Fruit fly (Drosophila melanogaster) whole organism, embryonic: Measurements from ENCODE around the gene CG10651.

Experiments
- BEAF-32 ChIP-seq: fragments of 200-800 bp; sonication (Bioruptor generic); optimal IDR thresholded peaks from 3 replicates; lab custom pipeline; 2017; ENCODE audit warnings: missing biosample characterization, missing genetic modification characterization, mild to moderate bottlenecking, moderate library complexity, missing genetic modification reagents
- CG1024 ChIP-seq: fragments of 200-800 bp; sonication (Bioruptor generic); IDR thresholded peaks from 2 replicates; pipeline ENCODE4 v1.3.6; 2022; ENCODE audit warnings: missing biosample characterization, missing genetic modification characterization
- CG12071 ChIP-seq: fragments of 200-800 bp; sonication (Bioruptor generic); optimal IDR thresholded peaks from 3 replicates; lab custom pipeline; 2018; ENCODE audit warnings: missing biosample characterization, mild to moderate bottlenecking, missing genetic modification characterization
- CG12104 ChIP-seq: fragments of 200-800 bp; sonication (Bioruptor generic); optimal IDR thresholded peaks from 3 replicates; lab custom pipeline; 2016; ENCODE audit warnings: missing biosample characterization, missing genetic modification characterization
- CG13296 ChIP-seq: fragments of 200-800 bp; sonication (Bioruptor generic); optimal IDR thresholded peaks from 3 replicates; lab custom pipeline; 2018; ENCODE audit warnings: missing biosample characterization, mild to moderate bottlenecking, missing genetic modification characterization
- CG14710 ChIP-seq: fragments of 200-800 bp; sonication (Bioruptor generic); optimal IDR thresholded peaks from 3 replicates; lab custom pipeline; 2019; ENCODE audit warnings: missing biosample characterization, mild to moderate bottlenecking, missing genetic modification characterization, moderate library complexity
- CG16863 ChIP-seq: fragments of 200-800 bp; sonication (Bioruptor generic); optimal IDR thresholded peaks from 3 replicates; lab custom pipeline; 2016; ENCODE audit warnings: missing biosample characterization, missing genetic modification characterization
- CG17568 ChIP-seq: fragments of 200-800 bp; sonication (Bioruptor generic); optimal IDR thresholded peaks from 2 replicates; lab custom pipeline; 2018; ENCODE audit warnings: missing biosample characterization, mild to moderate bottlenecking, missing genetic modification characterization, moderate library complexity
- CG1792 ChIP-seq: fragments of 200-800 bp; sonication (Bioruptor generic); optimal IDR thresholded peaks from 2 replicates; lab custom pipeline; 2016; ENCODE audit warnings: missing biosample characterization, missing genetic modification characterization
- CG33213 ChIP-seq: fragments of 200-800 bp; sonication (Bioruptor generic); optimal IDR thresholded peaks from 3 replicates; lab custom pipeline; 2016; ENCODE audit warnings: missing biosample characterization, missing genetic modification characterization
- CG34224 ChIP-seq: fragments of 200-800 bp; sonication (Bioruptor generic); IDR thresholded peaks from 3 replicates; pipeline ENCODE4 v1.3.6; 2022; ENCODE audit warnings: missing biosample characterization, missing genetic modification characterization; ENCODE audit not compliant: partially characterized antibody
- CG34422 ChIP-seq: fragments of 200-800 bp; sonication (Bioruptor generic); IDR thresholded peaks from 3 replicates; pipeline ENCODE4 v1.3.6; 2022; ENCODE audit warnings: missing biosample characterization, missing genetic modification characterization
- CG3847 ChIP-seq: fragments of 200-800 bp; sonication (Bioruptor generic); IDR thresholded peaks from 2 replicates; pipeline ENCODE4 v1.3.6; 2022; ENCODE audit warnings: missing biosample characterization, missing genetic modification characterization
- CG8089 ChIP-seq: fragments of 200-800 bp; sonication (Bioruptor generic); optimal IDR thresholded peaks from 3 replicates; lab custom pipeline; 2016; ENCODE audit warnings: missing biosample characterization, missing genetic modification characterization
- Chrac-16 ChIP-seq: fragments of 200-800 bp; sonication (Bioruptor generic); optimal IDR thresholded peaks from 3 replicates; lab custom pipeline; 2016; ENCODE audit warnings: missing biosample characterization, missing genetic modification characterization
- Dfd ChIP-seq, 2 experiments: fragments of >200 bp; optimal IDR thresholded peaks; 2 replicates each; lab custom pipeline; 2017; ENCODE audit warnings: missing biosample characterization in 2 of 2, missing genetic modification characterization in 2 of 2
- Dip2 ChIP-seq: fragments of 200-800 bp; sonication (Bioruptor generic); IDR thresholded peaks from 2 replicates; pipeline ENCODE4 v1.3.6; 2022; ENCODE audit warnings: missing biosample characterization, missing genetic modification characterization
- H15 ChIP-seq: fragments of 200-800 bp; sonication (Bioruptor generic); IDR thresholded peaks from 3 replicates; pipeline ENCODE4 v1.3.6; 2022; ENCODE audit warnings: missing biosample characterization, missing genetic modification characterization
- H2.0 ChIP-seq: fragments of 200-800 bp; sonication (Bioruptor generic); IDR thresholded peaks from 2 replicates; pipeline ENCODE4 v1.3.6; 2022; ENCODE audit warnings: missing biosample characterization, missing genetic modification characterization
- HHEX ChIP-seq: fragments of 200-800 bp; sonication (Bioruptor generic); optimal IDR thresholded peaks from 3 replicates; lab custom pipeline; 2017; ENCODE audit warnings: missing biosample characterization, mild to moderate bottlenecking, missing genetic modification characterization, missing genetic modification reagents
- Hand ChIP-seq: fragments of 200-800 bp; sonication (Bioruptor generic); optimal IDR thresholded peaks from 2 replicates; lab custom pipeline; 2017; ENCODE audit warnings: mild to moderate bottlenecking, missing biosample characterization, missing genetic modification reagents, missing genetic modification characterization
- Sin3A ChIP-seq: fragments of >200 bp; optimal IDR thresholded peaks from 2 replicates; lab custom pipeline; 2018
- Six4 ChIP-seq: fragments of 200-800 bp; sonication (Bioruptor generic); optimal IDR thresholded peaks from 2 replicates; lab custom pipeline; 2016; ENCODE audit warnings: missing biosample characterization, missing genetic modification characterization
- Spps ChIP-seq: fragments of 200-800 bp; sonication (Bioruptor generic); optimal IDR thresholded peaks from 2 replicates; lab custom pipeline; 2018; ENCODE audit warnings: missing biosample characterization, mild to moderate bottlenecking, missing genetic modification characterization
- Trl ChIP-seq, 3 experiments: fragments of >200 bp in 2 of 3; fragments of 200-800 bp in 1 of 3; sonication (Bioruptor generic) in 1 of 3; optimal IDR thresholded peaks; 2 replicates in 1 of 3; 3 replicates in 2 of 3; lab custom pipeline; 2016 to 2017; ENCODE audit warnings: missing biosample characterization in 1 of 3, missing genetic modification characterization in 1 of 3
- YL-1 ChIP-seq: fragments of 200-800 bp; sonication (Bioruptor generic); optimal IDR thresholded peaks from 3 replicates; lab custom pipeline; 2017; ENCODE audit warnings: missing biosample characterization, mild to moderate bottlenecking, missing genetic modification characterization
- amos ChIP-seq: fragments of 200-800 bp; sonication (Bioruptor generic); IDR thresholded peaks from 2 replicates; pipeline ENCODE4 v1.3.6; 2022; ENCODE audit warnings: missing biosample characterization, missing genetic modification characterization; ENCODE audit not compliant: partially characterized antibody
- aop ChIP-seq: fragments of 200-800 bp; sonication (Bioruptor generic); IDR thresholded peaks from 2 replicates; pipeline ENCODE4 v1.3.6; 2022; ENCODE audit warnings: missing biosample characterization, missing genetic modification characterization
- chm ChIP-seq: fragments of 200-800 bp; sonication (Bioruptor generic); IDR thresholded peaks from 2 replicates; pipeline ENCODE4 v1.3.6; 2022; ENCODE audit warnings: missing biosample characterization, missing genetic modification characterization
- dmrt99B ChIP-seq: fragments of 200-800 bp; sonication (Bioruptor generic); optimal IDR thresholded peaks from 2 replicates; lab custom pipeline; 2018; ENCODE audit warnings: missing biosample characterization, mild to moderate bottlenecking, missing genetic modification characterization, moderate library complexity
- esg ChIP-seq: fragments of 200-800 bp; sonication (Bioruptor generic); conservative IDR thresholded peaks from 2 replicates; pipeline ENCODE4 v1.3.6; 2022; ENCODE audit warnings: missing biosample characterization, missing genetic modification characterization
- ewg ChIP-seq: fragments of 200-800 bp; sonication (Bioruptor generic); optimal IDR thresholded peaks from 3 replicates; lab custom pipeline; 2017; ENCODE audit warnings: mild to moderate bottlenecking, missing biosample characterization, missing genetic modification reagents, missing genetic modification characterization
- fru ChIP-seq: fragments of >200 bp; optimal IDR thresholded peaks from 2 replicates; lab custom pipeline; 2017
- gfzf ChIP-seq: fragments of 200-800 bp; sonication (Bioruptor generic); optimal IDR thresholded peaks from 2 replicates; lab custom pipeline; 2016; ENCODE audit warnings: missing biosample characterization, mild to moderate bottlenecking, missing genetic modification characterization, moderate library complexity
- hb ChIP-seq: fragments of 200-800 bp; sonication (Bioruptor generic); IDR thresholded peaks from 3 replicates; pipeline ENCODE4 v1.3.6; 2022; ENCODE audit warnings: missing biosample characterization, missing genetic modification characterization; ENCODE audit not compliant: partially characterized antibody
- jigr1 ChIP-seq: fragments of 200-800 bp; sonication (Bioruptor generic); IDR thresholded peaks from 3 replicates; pipeline ENCODE4 v1.3.6; 2022; ENCODE audit warnings: missing biosample characterization, missing genetic modification characterization
- kah ChIP-seq: fragments of 200-800 bp; sonication (Bioruptor generic); optimal IDR thresholded peaks from 2 replicates; lab custom pipeline; 2018; ENCODE audit warnings: missing biosample characterization, mild to moderate bottlenecking, missing genetic modification characterization
- luna ChIP-seq: fragments of 200-800 bp; sonication (Bioruptor generic); optimal IDR thresholded peaks from 2 replicates; lab custom pipeline; 2016; ENCODE audit warnings: missing biosample characterization, missing genetic modification characterization
- nau ChIP-seq: fragments of 200-800 bp; sonication (Bioruptor generic); optimal IDR thresholded peaks from 3 replicates; lab custom pipeline; 2017; ENCODE audit warnings: missing biosample characterization, mild to moderate bottlenecking, missing genetic modification characterization, missing genetic modification reagents
- nom ChIP-seq: fragments of 200-800 bp; sonication (Bioruptor generic); optimal IDR thresholded peaks from 2 replicates; lab custom pipeline; 2017; ENCODE audit warnings: missing biosample characterization, missing genetic modification characterization, mild to moderate bottlenecking, moderate library complexity, missing genetic modification reagents
- sd ChIP-seq: fragments of 200-800 bp; sonication (Bioruptor generic); optimal IDR thresholded peaks from 3 replicates; lab custom pipeline; 2018; ENCODE audit warnings: missing biosample characterization, mild to moderate bottlenecking, missing genetic modification characterization, moderate library complexity
- sens-2 ChIP-seq: fragments of 200-800 bp; sonication (Bioruptor generic); IDR thresholded peaks from 2 replicates; pipeline ENCODE4 v1.3.6; 2022; ENCODE audit warnings: missing biosample characterization, missing genetic modification characterization
- sim ChIP-seq: fragments of 200-800 bp; sonication (Bioruptor generic); IDR thresholded peaks from 2 replicates; pipeline ENCODE4 v1.3.6; 2022; ENCODE audit warnings: missing biosample characterization, missing genetic modification characterization
- slou ChIP-seq: fragments of 200-800 bp; sonication (Bioruptor generic); optimal IDR thresholded peaks from 3 replicates; lab custom pipeline; 2016; ENCODE audit warnings: missing biosample characterization, missing genetic modification characterization
- so ChIP-seq: fragments of 200-800 bp; sonication (Bioruptor generic); IDR thresholded peaks from 3 replicates; pipeline ENCODE4 v1.3.6; 2022; ENCODE audit warnings: missing biosample characterization, missing genetic modification characterization
- stwl ChIP-seq: fragments of 200-800 bp; sonication (Bioruptor generic); optimal IDR thresholded peaks from 3 replicates; lab custom pipeline; 2018; ENCODE audit warnings: missing biosample characterization, mild to moderate bottlenecking, missing genetic modification characterization, moderate library complexity
- tap ChIP-seq: fragments of 200-800 bp; optimal IDR thresholded peaks from 3 replicates; lab custom pipeline; 2019; ENCODE audit warnings: missing biosample characterization, mild to moderate bottlenecking, missing genetic modification characterization, moderate library complexity
- trh ChIP-seq: fragments of 200-800 bp; sonication (Bioruptor generic); optimal IDR thresholded peaks from 2 replicates; lab custom pipeline; 2016; ENCODE audit warnings: missing biosample characterization, missing genetic modification characterization
- unpg ChIP-seq: fragments of 200-800 bp; sonication (Bioruptor generic); optimal IDR thresholded peaks from 3 replicates; lab custom pipeline; 2018; ENCODE audit warnings: missing biosample characterization, mild to moderate bottlenecking, missing genetic modification characterization, moderate library complexity
- zen ChIP-seq: fragments of 200-800 bp; sonication (Bioruptor generic); optimal IDR thresholded peaks from 3 replicates; lab custom pipeline; 2018; ENCODE audit warnings: missing biosample characterization, mild to moderate bottlenecking, missing genetic modification characterization, moderate library complexity
- zfh1 ChIP-seq: fragments of 200-800 bp; sonication (Bioruptor generic); IDR thresholded peaks from 3 replicates; pipeline ENCODE4 v1.3.6; 2022; ENCODE audit warnings: missing biosample characterization, missing genetic modification characterization
- zfh2 ChIP-seq: fragments of 200-800 bp; sonication (Bioruptor generic); optimal IDR thresholded peaks from 2 replicates; lab custom pipeline; 2016; ENCODE audit warnings: missing biosample characterization, missing genetic modification characterization

CG10651 gene

dm6 chr2L:20115865-20116264 lies 18.9 kb downstream of the CG10651 start (continued):
- TF ChIP-seq unpg = no peak
- no peak for TF ChIP-seq trh (GFP tag; lab: Kevin White, UChicago)
- no peak for TF ChIP-seq Dip2 (GFP tag; lab: Robert Waterston, UW)
- TF ChIP-seq nau (GFP tag; lab: Kevin White, UChicago) = no peak
- no peak for TF ChIP-seq Trl (optimal IDR thresholded peaks at IDR 0.05; lab: Kevin White, UChicago)
- TF ChIP-seq Trl (GFP tag; optimal IDR thresholded peaks at IDR 0.05; lab: Kevin White, UChicago) = no peak
- no peak for TF ChIP-seq sd (tag; lab: Kevin White, UChicago)
- TF ChIP-seq CG1792 (GFP tag; lab: Kevin White, UChicago) = no peak
- no peak for TF ChIP-seq H2.0 (GFP tag; lab: Robert Waterston, UW)
- no peak for TF ChIP-seq nom (GFP tag; lab: Kevin White, UChicago)
- TF ChIP-seq CG12104 (GFP tag; lab: Kevin White, UChicago) = no peak
- peak; percentile 73 for TF ChIP-seq CG33213 (GFP tag; lab: Kevin White, UChicago)
- no peak for TF ChIP-seq luna (GFP tag; lab: Kevin White, UChicago)
- TF ChIP-seq zen = peak; percentile 2
- no peak for TF ChIP-seq ewg
- no peak for TF ChIP-seq CG13296 (GFP tag; lab: Kevin White, UChicago)
- TF ChIP-seq jigr1 = no peak
- TF ChIP-seq kah (GFP tag; lab: Kevin White, UChicago) = no peak
- no peak for TF ChIP-seq Sin3A (lab: Kevin White, UChicago)
- peak; percentile 12 for TF ChIP-seq CG14710 (tag; lab: Kevin White, UChicago)
- no peak for TF ChIP-seq sens-2 (GFP tag; lab: Robert Waterston, UW)
- TF ChIP-seq Hand (GFP tag; lab: Kevin White, UChicago) = no peak
- TF ChIP-seq slou (GFP tag; lab: Kevin White, UChicago) = no peak
- TF ChIP-seq stwl (tag; lab: Kevin White, UChicago) = peak; percentile 51
- no peak for TF ChIP-seq tap (tag; lab: Kevin White, UChicago)
- TF ChIP-seq chm (GFP tag; lab: Robert Waterston, UW) = no peak
- TF ChIP-seq hb (GFP tag; lab: Robert Waterston, UW) = no peak
- TF ChIP-seq esg = no peak
- no peak for TF ChIP-seq CG1024 (GFP tag; lab: Robert Waterston, UW)
- TF ChIP-seq fru (lab: Kevin White, UChicago) = no peak
- no peak for TF ChIP-seq Chrac-16 (GFP tag; lab: Kevin White, UChicago)
- TF ChIP-seq H15 (GFP tag; lab: Robert Waterston, UW) = 0 out of 3 replicates have a peak, but pooled peaks have one; percentile 19
- no peak for TF ChIP-seq YL-1 (GFP tag; lab: Kevin White, UChicago)
- TF ChIP-seq so = no peak
- TF ChIP-seq CG17568 (GFP tag; lab: Kevin White, UChicago) = no peak
- TF ChIP-seq CG3847 = no peak
- TF ChIP-seq CG8089 = no peak
- peak; percentile 37 for TF ChIP-seq gfzf (GFP tag; lab: Kevin White, UChicago)
- no peak for TF ChIP-seq aop (GFP tag; lab: Robert Waterston, UW)
- TF ChIP-seq sim (GFP tag; lab: Robert Waterston, UW) = no peak
- TF ChIP-seq CG34224 (GFP tag; lab: Robert Waterston, UW) = no peak
- TF ChIP-seq CG34422 (GFP tag; lab: Robert Waterston, UW) = no peak
- TF ChIP-seq CG16863 = no peak
- no peak for TF ChIP-seq HHEX (GFP tag; lab: Kevin White, UChicago)
- TF ChIP-seq CG12071 (GFP tag; lab: Kevin White, UChicago) = no peak
- no peak for TF ChIP-seq zfh1 (GFP tag; lab: Robert Waterston, UW)
- TF ChIP-seq Spps = no peak
- TF ChIP-seq amos = peak; percentile 16; the same call in 1 of the 2 replicates
- TF ChIP-seq BEAF-32 (GFP tag; lab: Kevin White, UChicago) = no peak
- TF ChIP-seq zfh2 (GFP tag; lab: Kevin White, UChicago) = no peak
- TF ChIP-seq dmrt99B = no peak
- no peak for TF ChIP-seq Dfd (GFP tag; optimal IDR thresholded peaks at IDR 0.05; lab: Kevin White, UChicago)
- no peak for TF ChIP-seq Six4 (GFP tag; lab: Kevin White, UChicago)
